Fruit fly (Drosophila melanogaster): ENCODE data around the gene CG4119.

The CG4119 gene

dm6 chrX:5682940-5683339 lies 17.1 kb downstream of the CG4119 start, which contains the start of gene CG42449:
CG42449 (plus strand) TSS chrX:5683240.
- TF ChIP-seq EcR (GFP tag; optimal IDR thresholded peaks at IDR 0.05) (no peak), pan (optimal IDR thresholded peaks at IDR 0.05) (no peak), psq (optimal IDR thresholded peaks at IDR 0.05) (no peak), CG8478 (optimal IDR thresholded peaks at IDR 0.05) (no peak), usp (GFP tag; optimal IDR thresholded peaks at IDR 0.05) (no peak), Dll (optimal IDR thresholded peaks at IDR 0.05) (no peak)

DNA sequence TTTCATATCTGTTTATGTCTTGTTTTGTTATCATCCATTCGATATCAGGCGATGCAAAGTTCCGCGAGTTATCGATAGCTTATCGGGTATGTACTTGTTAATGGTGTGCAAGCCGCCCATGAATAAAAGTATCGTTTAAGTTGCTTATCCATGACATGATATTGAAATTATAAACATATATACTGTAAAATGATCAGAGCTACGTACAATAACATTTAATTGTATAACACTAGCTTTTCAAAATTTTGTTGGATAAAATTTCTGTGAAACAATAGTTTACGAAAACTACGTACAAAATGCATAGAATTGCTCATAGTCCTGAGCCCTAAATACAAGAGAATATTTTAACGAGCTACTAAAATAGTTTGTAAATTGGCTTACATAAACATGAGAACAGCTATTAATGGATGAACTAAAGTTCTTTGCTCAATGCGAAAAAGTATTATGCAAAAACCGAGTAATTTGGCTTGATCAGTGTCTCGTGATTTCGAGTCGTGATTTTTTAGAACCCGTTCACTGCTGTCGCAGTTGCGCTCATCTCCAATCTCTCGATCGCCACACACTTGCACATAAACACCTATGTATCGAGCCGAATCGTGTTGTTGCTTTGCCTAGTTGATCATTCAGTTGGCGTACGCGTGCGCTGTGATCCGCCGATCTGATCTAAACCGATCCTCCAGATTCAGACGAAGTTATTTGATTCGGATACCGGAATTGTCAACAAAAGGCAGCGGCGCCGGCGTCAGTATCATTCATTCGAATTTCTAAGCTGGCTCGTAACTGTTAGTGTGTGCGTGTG lies 23.8 kb downstream of the CG4119 start, which contains the start of the genes PGAP1 and cv:
PGAP1 (minus strand) TSS at position 57 of the 799 bp plus-strand sequence.
cv (plus strand) TSS at position 586 of the 799 bp plus-strand sequence.
- TF ChIP-seq psq (optimal IDR thresholded peaks at IDR 0.05), result no peak
- TF ChIP-seq EcR (GFP tag; optimal IDR thresholded peaks at IDR 0.05), result no peak
- TF ChIP-seq Dll (optimal IDR thresholded peaks at IDR 0.05), result no peak
- no peak for TF ChIP-seq usp (GFP tag; optimal IDR thresholded peaks at IDR 0.05)
- no peak for TF ChIP-seq pan (optimal IDR thresholded peaks at IDR 0.05)
- TF ChIP-seq CG8478 (optimal IDR thresholded peaks at IDR 0.05), result no peak

DNA sequence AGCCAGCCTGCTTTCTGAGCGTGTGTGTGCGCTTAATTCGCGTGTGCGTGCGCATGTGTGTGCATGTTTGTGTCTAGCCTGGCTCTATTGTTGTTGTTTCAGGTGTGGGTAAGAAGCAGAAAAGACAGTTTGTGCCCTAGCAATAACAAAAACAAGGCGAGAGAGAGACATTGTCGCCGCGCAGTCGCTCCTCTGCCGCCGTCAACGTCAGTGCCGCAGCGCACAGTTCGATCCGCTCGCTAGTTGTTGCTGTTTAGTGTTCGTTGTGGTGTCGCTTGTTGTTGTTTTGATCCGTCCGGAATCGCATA lies 24.3 kb downstream of the CG4119 start:
- TF ChIP-seq psq (optimal IDR thresholded peaks at IDR 0.05) (no peak), EcR (GFP tag; optimal IDR thresholded peaks at IDR 0.05) (no peak), pan (optimal IDR thresholded peaks at IDR 0.05) (no peak), CG8478 (optimal IDR thresholded peaks at IDR 0.05) (no peak), Dll (optimal IDR thresholded peaks at IDR 0.05) (no peak), usp (GFP tag; optimal IDR thresholded peaks at IDR 0.05) (no peak)

DNA sequence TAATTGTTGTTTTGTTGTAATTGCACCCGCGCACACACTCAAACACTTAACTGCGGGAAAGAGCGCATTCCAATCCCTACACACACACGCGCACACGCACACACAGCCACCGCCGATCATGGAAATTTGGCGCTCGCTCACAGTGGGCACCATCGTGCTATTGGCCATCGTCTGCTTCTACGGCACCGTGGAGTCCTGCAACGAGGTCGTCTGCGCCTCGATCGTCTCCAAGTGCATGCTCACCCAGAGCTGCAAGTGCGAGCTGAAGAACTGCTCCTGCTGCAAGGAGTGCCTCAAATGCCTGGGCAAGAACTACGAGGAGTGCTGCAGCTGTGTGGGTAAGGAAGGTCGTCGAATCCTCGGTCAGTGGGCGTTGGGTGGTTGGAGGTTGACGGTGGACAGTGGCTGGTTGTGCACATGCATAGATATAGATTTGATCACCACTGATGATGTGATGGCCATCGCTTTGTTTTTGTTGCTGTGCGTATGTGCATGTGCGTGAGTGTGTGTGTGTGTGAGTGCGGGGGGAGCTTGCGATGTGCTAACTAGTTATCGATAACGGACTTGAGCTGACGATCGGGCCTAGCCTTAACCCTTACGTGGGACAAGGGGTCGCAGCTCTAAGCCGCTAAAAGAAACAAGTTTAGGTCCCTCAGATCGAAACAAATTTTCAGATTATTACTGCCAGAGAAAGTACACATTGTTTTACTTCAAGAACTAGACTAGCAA lies 25.0 kb downstream of the CG4119 start:
- TF ChIP-seq Dll (optimal IDR thresholded peaks at IDR 0.05), result no peak
- no peak for TF ChIP-seq EcR (GFP tag; optimal IDR thresholded peaks at IDR 0.05)
- TF ChIP-seq psq (optimal IDR thresholded peaks at IDR 0.05), result no peak
- TF ChIP-seq usp (GFP tag; optimal IDR thresholded peaks at IDR 0.05), result no peak
- TF ChIP-seq pan (optimal IDR thresholded peaks at IDR 0.05), result no peak
- no peak for TF ChIP-seq CG8478 (optimal IDR thresholded peaks at IDR 0.05)

DNA sequence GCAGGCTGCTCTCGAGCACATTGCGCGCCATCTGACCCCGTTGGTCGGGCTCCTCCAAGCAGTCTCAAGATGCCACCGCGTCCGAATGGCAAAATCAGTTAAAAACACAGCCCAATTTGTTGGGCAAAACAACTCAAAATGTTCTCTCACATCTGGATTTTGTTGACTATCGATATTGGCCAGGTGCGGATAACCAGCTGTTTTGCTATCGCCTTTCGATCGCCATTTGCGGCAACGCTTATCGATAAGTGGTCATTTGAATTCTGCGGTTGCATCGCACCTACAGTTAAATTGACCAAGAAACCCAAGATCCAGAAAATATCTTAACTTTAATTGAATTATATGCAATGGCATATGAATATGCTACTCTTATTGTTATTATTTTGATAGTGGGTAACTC lies 29.2 kb downstream of the CG4119 start, which contains the start of gene CG3149:
CG3149 (minus strand) TSS at position 171 of the 400 bp plus-strand sequence.
- no peak for TF ChIP-seq usp (GFP tag; optimal IDR thresholded peaks at IDR 0.05)
- no peak for TF ChIP-seq psq (optimal IDR thresholded peaks at IDR 0.05)
- TF ChIP-seq Dll (optimal IDR thresholded peaks at IDR 0.05), result no peak
- TF ChIP-seq CG8478 (optimal IDR thresholded peaks at IDR 0.05), result no peak
- TF ChIP-seq pan (optimal IDR thresholded peaks at IDR 0.05), result no peak
- TF ChIP-seq EcR (GFP tag; optimal IDR thresholded peaks at IDR 0.05), result no peak

DNA sequence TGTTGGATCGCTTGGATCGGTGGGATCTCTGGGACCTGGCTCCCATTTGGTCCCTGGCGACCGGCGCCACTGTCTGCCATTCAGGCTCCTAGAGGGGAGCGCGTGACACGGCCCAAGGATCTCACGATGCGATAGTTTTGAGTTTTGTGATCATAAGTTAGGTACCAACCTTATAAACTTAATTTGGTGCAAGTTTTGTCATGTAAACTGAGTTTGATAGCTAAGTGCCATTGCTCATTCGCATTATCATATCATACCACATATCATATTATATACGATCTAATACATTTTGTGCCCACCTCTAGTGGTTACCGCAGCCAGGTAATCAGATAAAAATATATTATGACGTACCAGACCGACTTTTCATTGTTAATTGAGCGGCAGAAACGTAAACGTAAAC lies 30.1 kb downstream of the CG4119 start:
- TF ChIP-seq EcR (GFP tag; optimal IDR thresholded peaks at IDR 0.05) (no peak), psq (optimal IDR thresholded peaks at IDR 0.05) (no peak), usp (GFP tag; optimal IDR thresholded peaks at IDR 0.05) (no peak), CG8478 (optimal IDR thresholded peaks at IDR 0.05) (no peak), pan (optimal IDR thresholded peaks at IDR 0.05) (no peak), Dll (optimal IDR thresholded peaks at IDR 0.05) (no peak)

DNA sequence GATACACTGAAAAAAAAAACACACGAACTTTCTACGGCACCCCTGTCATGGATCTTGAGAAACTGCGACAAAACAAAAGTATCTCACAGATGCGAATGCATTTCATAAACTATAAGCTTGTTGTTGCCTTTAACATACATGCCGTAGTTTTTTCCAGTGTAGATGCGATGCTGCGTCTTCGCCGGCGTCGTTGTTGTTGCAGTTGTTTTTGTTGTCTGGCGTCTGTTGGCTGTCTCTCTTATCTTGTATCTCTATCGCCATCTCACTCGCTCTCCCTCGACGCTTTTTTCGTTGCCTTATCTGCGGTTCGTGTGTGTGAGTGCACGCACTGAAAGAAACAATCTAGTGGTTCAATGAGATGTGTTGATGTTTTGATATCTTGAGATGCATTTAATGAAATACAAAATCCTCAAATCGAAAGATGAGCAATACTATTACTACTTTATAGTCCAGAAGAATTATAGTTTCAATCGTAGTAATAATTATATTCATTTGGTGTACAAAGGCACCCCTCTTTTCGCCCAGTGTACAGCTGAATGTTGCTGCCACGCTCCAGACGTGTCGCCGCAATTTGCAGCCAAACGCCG lies 30.7 kb downstream of the CG4119 start:
- TF ChIP-seq psq (optimal IDR thresholded peaks at IDR 0.05) (no peak), CG8478 (optimal IDR thresholded peaks at IDR 0.05) (no peak), Dll (optimal IDR thresholded peaks at IDR 0.05) (no peak), usp (GFP tag; optimal IDR thresholded peaks at IDR 0.05) (no peak), pan (optimal IDR thresholded peaks at IDR 0.05) (no peak), EcR (GFP tag; optimal IDR thresholded peaks at IDR 0.05) (no peak)

dm6 chrX:5698087-5698727 lies 32.4 kb downstream of the CG4119 start, which contains the start of gene AdamTS-B:
AdamTS-B (plus strand) TSS chrX:5698557.
- TF ChIP-seq CG8478 (optimal IDR thresholded peaks at IDR 0.05) (no peak), psq (optimal IDR thresholded peaks at IDR 0.05) (no peak), pan (optimal IDR thresholded peaks at IDR 0.05) (no peak), Dll (optimal IDR thresholded peaks at IDR 0.05) (no peak), EcR (GFP tag; optimal IDR thresholded peaks at IDR 0.05) (no peak), usp (GFP tag; optimal IDR thresholded peaks at IDR 0.05) (no peak)

DNA sequence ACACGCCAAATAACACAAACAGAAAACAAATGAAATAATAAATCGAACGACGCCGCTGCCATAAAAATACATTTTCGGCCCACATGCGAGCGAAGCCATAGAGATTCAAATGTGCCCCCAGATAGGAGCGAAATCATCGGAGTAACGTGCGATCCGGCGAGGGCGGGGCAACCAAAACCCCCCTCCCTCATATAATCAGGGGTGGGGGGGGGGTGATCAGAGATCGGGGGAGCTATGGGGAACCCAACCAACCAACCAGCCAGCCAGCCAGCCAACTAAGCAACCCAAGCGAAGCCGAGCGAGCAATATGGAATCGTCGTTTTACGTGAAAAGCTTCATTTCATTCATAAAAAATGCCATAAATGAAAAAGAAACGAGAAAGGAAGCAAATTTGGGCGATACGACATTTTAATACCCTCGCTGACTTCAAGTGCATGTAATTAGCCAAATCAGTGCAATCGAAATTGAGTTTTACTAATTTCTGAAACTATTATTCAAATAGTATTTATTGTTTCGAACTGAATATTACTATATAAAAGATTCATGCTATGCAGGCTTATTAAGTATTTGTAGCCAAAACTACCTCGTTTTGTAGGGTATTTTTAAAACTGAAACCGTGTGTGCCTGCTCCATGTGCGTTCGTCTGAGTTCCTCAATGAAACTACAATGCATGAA lies 34.1 kb downstream of the CG4119 start:
- TF ChIP-seq EcR (GFP tag; optimal IDR thresholded peaks at IDR 0.05), result no peak
- peak; percentile 70 for TF ChIP-seq pan (optimal IDR thresholded peaks at IDR 0.05)
- no peak for TF ChIP-seq usp (GFP tag; optimal IDR thresholded peaks at IDR 0.05)

DNA sequence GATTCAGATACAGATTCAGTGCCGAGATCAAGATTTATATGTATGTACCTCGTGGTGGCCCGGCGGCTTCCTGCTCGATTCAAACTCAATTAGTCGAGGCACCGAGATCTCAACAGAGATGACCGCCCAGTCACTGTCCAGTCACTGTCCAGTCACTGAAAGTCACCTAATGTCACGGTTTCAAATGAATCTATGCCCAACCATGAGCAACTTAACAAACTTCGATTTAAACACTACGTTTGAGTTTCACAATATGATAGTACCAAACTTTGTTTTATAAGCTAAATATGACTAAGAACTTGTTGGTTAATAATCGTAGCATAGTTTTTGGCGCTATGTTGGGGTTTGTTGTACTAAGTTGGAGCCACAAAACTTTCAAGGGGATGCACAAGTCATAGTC lies 39.2 kb downstream of the CG4119 start:
- TF ChIP-seq pan (optimal IDR thresholded peaks at IDR 0.05) (no peak), Dll (optimal IDR thresholded peaks at IDR 0.05) (no peak), CG8478 (optimal IDR thresholded peaks at IDR 0.05) (no peak), EcR (GFP tag; optimal IDR thresholded peaks at IDR 0.05) (no peak), usp (GFP tag; optimal IDR thresholded peaks at IDR 0.05) (no peak), psq (optimal IDR thresholded peaks at IDR 0.05) (no peak)

DNA sequence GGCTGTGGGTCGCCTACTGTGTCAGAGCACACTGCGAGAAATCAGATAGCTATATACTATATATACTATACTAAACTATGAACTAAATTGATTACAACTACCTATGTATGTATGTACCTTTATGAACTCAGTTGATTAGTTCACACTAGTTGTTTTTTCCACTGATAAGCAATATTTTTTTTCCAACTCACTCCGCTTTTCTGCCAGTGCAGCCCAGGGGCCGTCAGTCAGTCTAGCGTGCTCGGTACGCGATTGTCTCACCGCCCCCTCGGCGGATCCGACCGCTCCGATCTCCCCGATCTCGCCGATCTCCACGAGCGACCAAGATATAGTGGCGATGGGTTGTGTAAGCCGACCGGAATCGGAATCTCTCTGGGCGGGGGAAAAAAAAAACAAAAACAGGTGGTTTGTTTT lies 40.1 kb downstream of the CG4119 start:
- TF ChIP-seq psq (optimal IDR thresholded peaks at IDR 0.05) (no peak), pan (optimal IDR thresholded peaks at IDR 0.05) (no peak), EcR (GFP tag; optimal IDR thresholded peaks at IDR 0.05) (no peak), CG8478 (optimal IDR thresholded peaks at IDR 0.05) (no peak), Dll (optimal IDR thresholded peaks at IDR 0.05) (no peak), usp (GFP tag; optimal IDR thresholded peaks at IDR 0.05) (no peak)

Data from whole organism.